Fruit fly (Drosophila melanogaster): ENCODE measurements around the gene Gnpnat.
A peak's percentile ranks its signal among the peaks of the same experiment; 100 is the strongest.

Gnpnat gene

dm6 chr3R:29724745-29725144 lies 13.3 kb upstream of the Gnpnat start, which contains the start of the genes Naa40 and CG18731 (continued):
- TF ChIP-seq H15 (GFP tag; IDR thresholded peaks at IDR 0.05) (no peak), ind (GFP tag; optimal IDR thresholded peaks at IDR 0.05) (no peak), maf-S (GFP tag; optimal IDR thresholded peaks at IDR 0.05) (no peak), unpg (GFP tag; optimal IDR thresholded peaks at IDR 0.05) (no peak), bsh (GFP tag; optimal IDR thresholded peaks at IDR 0.05) (no peak), CTCF (GFP tag; optimal IDR thresholded peaks at IDR 0.05) (no peak), CHES-1-like (GFP tag; optimal IDR thresholded peaks at IDR 0.05) (peak; percentile 46), CG7271 (tag; optimal IDR thresholded peaks at IDR 0.05) (no peak), salm (tag; optimal IDR thresholded peaks at IDR 0.05) (no peak), MBD-R2 (GFP tag; IDR thresholded peaks at IDR 0.05) (peak; percentile 75), Sox100B (GFP tag; optimal IDR thresholded peaks at IDR 0.05) (no peak), unc-4 (GFP tag; IDR thresholded peaks at IDR 0.05; ENCODE audit: partially characterized antibody) (peak; percentile 78), CG11696 (GFP tag; IDR thresholded peaks at IDR 0.05) (no peak), CG10431 (GFP tag; optimal IDR thresholded peaks at IDR 0.05) (no peak), dimm (GFP tag; IDR thresholded peaks at IDR 0.05) (no peak), HLH54F (GFP tag; optimal IDR thresholded peaks at IDR 0.05) (no peak), CG32767 (GFP tag; IDR thresholded peaks at IDR 0.05) (no peak), CG6654 (GFP tag; optimal IDR thresholded peaks at IDR 0.05) (no peak), grn (GFP tag; optimal IDR thresholded peaks at IDR 0.05) (no peak), Awh (GFP tag; IDR thresholded peaks at IDR 0.05) (no peak), CG6791 (GFP tag; IDR thresholded peaks at IDR 0.05; ENCODE audit: partially characterized antibody) (no peak), Hand (GFP tag; optimal IDR thresholded peaks at IDR 0.05) (no peak), CG6683 (GFP tag; optimal IDR thresholded peaks at IDR 0.05) (no peak), ci (GFP tag; IDR thresholded peaks at IDR 0.05) (no peak), al (GFP tag; IDR thresholded peaks at IDR 0.05) (no peak), Opbp (GFP tag; IDR thresholded peaks at IDR 0.05; ENCODE audit: partially characterized antibody) (peak; percentile 81; the same call in 2 of the 3 replicates), seq (GFP tag; IDR thresholded peaks at IDR 0.05) (no peak), sqz (GFP tag; optimal IDR thresholded peaks at IDR 0.05) (no peak), pnt (GFP tag; optimal IDR thresholded peaks at IDR 0.05) (no peak), CG8924 (tag; optimal IDR thresholded peaks at IDR 0.05) (no peak), bcd (GFP tag; optimal IDR thresholded peaks at IDR 0.05) (no peak), CG10979 (tag; optimal IDR thresholded peaks at IDR 0.05) (no peak), phol (tag; optimal IDR thresholded peaks at IDR 0.05) (peak; percentile 18), CG3163 (GFP tag; optimal IDR thresholded peaks at IDR 0.05) (no peak), ewg (GFP tag; optimal IDR thresholded peaks at IDR 0.05) (no peak), ham (GFP tag; IDR thresholded peaks at IDR 0.05) (no peak), D19A (tag; optimal IDR thresholded peaks at IDR 0.05) (no peak), trem (tag; optimal IDR thresholded peaks at IDR 0.05) (peak; percentile 23), CG16813 (GFP tag; IDR thresholded peaks at IDR 0.05; ENCODE audit: partially characterized antibody) (peak; percentile 63), repo (GFP tag; optimal IDR thresholded peaks at IDR 0.05) (no peak), ro (GFP tag; IDR thresholded peaks at IDR 0.05) (no peak), CG6765 (GFP tag; optimal IDR thresholded peaks at IDR 0.05) (no peak), CG3407 (GFP tag; optimal IDR thresholded peaks at IDR 0.05) (no peak), H2.0 (GFP tag; IDR thresholded peaks at IDR 0.05) (no peak), HmgZ (tag; optimal IDR thresholded peaks at IDR 0.05) (no peak), aop (GFP tag; IDR thresholded peaks at IDR 0.05) (no peak), nau (GFP tag; optimal IDR thresholded peaks at IDR 0.05) (no peak), caup (GFP tag; optimal IDR thresholded peaks at IDR 0.05; ENCODE audit: severe bottlenecking) (no peak), rib (GFP tag; IDR thresholded peaks at IDR 0.05) (no peak), CG5245 (GFP tag; optimal IDR thresholded peaks at IDR 0.05) (no peak), HLH3B (GFP tag; IDR thresholded peaks at IDR 0.05) (no peak), Hey (tag; optimal IDR thresholded peaks at IDR 0.05) (no peak), gce (GFP tag; IDR thresholded peaks at IDR 0.05) (no peak)
